Worm (Caenorhabditis elegans) whole organism, L3 larva: ENCODE results near the gene Y38H6C.24.

Source experiments
- ZK546.5 ChIP-seq: sonication (generic microtip); optimal IDR thresholded peaks from 2 replicates; lab custom pipeline; 2017; ENCODE audit warnings: missing biosample characterization, missing genetic modification characterization
- ama-1 ChIP-seq: fragments of 150-350 bp; optimal IDR thresholded peaks from 2 replicates; lab custom pipeline; 2018
- fkh-10 ChIP-seq: sonication (generic microtip); optimal IDR thresholded peaks from 2 replicates; lab custom pipeline; 2017; ENCODE audit warnings: missing biosample characterization, missing genetic modification reagents, missing genetic modification characterization
- lin-39 ChIP-seq: fragments of 150-350 bp; optimal IDR thresholded peaks from 2 replicates; lab custom pipeline; 2018; ENCODE audit warnings: missing biosample characterization, missing genetic modification reagents, missing genetic modification characterization
- mdl-1 ChIP-seq: fragments of 150-350 bp; optimal IDR thresholded peaks from 2 replicates; lab custom pipeline; 2014; ENCODE audit warnings: missing biosample characterization, missing genetic modification characterization
- nhr-11 ChIP-seq: fragments of 150-350 bp; optimal IDR thresholded peaks from 2 replicates; lab custom pipeline; 2014; ENCODE audit warnings: missing biosample characterization, missing genetic modification characterization
- nhr-237 ChIP-seq: fragments of 150-350 bp; optimal IDR thresholded peaks from 2 replicates; lab custom pipeline; 2014; ENCODE audit warnings: missing biosample characterization, missing genetic modification characterization
- pqm-1 ChIP-seq: fragments of 150-350 bp; optimal IDR thresholded peaks from 2 replicates; lab custom pipeline; 2017; ENCODE audit warnings: missing biosample characterization, missing genetic modification characterization, inconsistent platforms
- snpc-4 ChIP-seq: fragments of 150-350 bp; optimal IDR thresholded peaks from 2 replicates; lab custom pipeline; 2014; ENCODE audit warnings: missing biosample characterization, missing genetic modification characterization
- tbx-2 ChIP-seq: sonication (generic microtip); optimal IDR thresholded peaks from 2 replicates; lab custom pipeline; 2016; ENCODE audit warnings: mild to moderate bottlenecking, missing genetic modification characterization, missing compliant biosample characterization
- unc-62 ChIP-seq: fragments of 150-350 bp; sonication (generic microtip); optimal IDR thresholded peaks from 4 replicates; lab custom pipeline; 2014; ENCODE audit warnings: missing biosample characterization, missing genetic modification reagents, missing genetic modification characterization

DNA sequence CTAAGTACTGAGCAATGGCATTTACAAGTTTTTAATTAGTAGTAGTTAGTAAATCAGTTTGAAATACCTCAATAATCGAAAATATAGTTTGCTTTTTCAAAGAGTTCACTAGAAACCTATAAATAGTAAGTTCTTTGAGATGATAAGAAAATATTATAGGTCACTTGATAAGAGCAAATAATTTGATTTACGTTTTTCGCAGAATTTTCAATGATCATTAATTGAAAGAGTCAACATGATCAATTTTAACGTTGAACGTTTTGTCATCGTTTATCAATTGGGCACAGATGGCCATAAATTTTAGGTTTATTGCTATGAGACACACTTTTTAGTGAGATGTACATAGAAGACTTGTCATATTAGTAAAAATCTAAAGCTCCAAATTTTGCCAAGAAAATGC, 19.5 kb downstream of the Y38H6C.24 start:
- no peak for TF ChIP-seq lin-39 (tag; lab: Kevin White, UChicago)
- TF ChIP-seq unc-62 (GFP tag; lab: Kevin White, UChicago): no peak
- no peak for TF ChIP-seq tbx-2 (tag; lab: Kevin White, UChicago)
- no peak for TF ChIP-seq ama-1 (lab: Kevin White, UChicago)
- no peak for TF ChIP-seq nhr-11
- TF ChIP-seq fkh-10 (GFP tag; lab: Kevin White, UChicago): no peak
- TF ChIP-seq ZK546.5 (tag; lab: Kevin White, UChicago): no peak
- no peak for TF ChIP-seq nhr-237 (tag; lab: Kevin White, UChicago)
- peak; percentile 71 for TF ChIP-seq pqm-1
- no peak for TF ChIP-seq mdl-1 (tag; lab: Kevin White, UChicago)
- no peak for TF ChIP-seq snpc-4 (tag; lab: Kevin White, UChicago)
